Worm (Caenorhabditis elegans): ENCODE measurements around the gene nhr-242.

- no peak for TF ChIP-seq med-1 (GFP tag; optimal IDR thresholded peaks at IDR 0.05; ENCODE audit: insufficient read depth)
- TF ChIP-seq flt-1 (GFP tag; IDR thresholded peaks at IDR 0.05), result no peak
- no peak for TF ChIP-seq tab-1 (GFP tag; IDR thresholded peaks at IDR 0.05)
Measured at ce11 chrIV:2556211-2556610, 25.2 kb downstream of the nhr-242 start.
